Worm (Caenorhabditis elegans) whole organism, L4/young adult: ENCODE results near the gene srw-55.

Source experiments
- W03F9.2 ChIP-seq: fragments of 150-350 bp; optimal IDR thresholded peaks from 2 replicates; lab custom pipeline; 2014; ENCODE audit warnings: missing biosample characterization, missing genetic modification characterization
- dao-5 ChIP-seq: sonication (generic microtip); optimal IDR thresholded peaks from 2 replicates; lab custom pipeline; 2016; ENCODE audit warnings: missing genotype, missing genetic modification characterization, moderate library complexity, missing compliant biosample characterization
- him-1 ChIP-seq: sonication (generic microtip); optimal IDR thresholded peaks from 2 replicates; lab custom pipeline; 2016; ENCODE audit warnings: missing genotype, missing genetic modification reagents, missing genetic modification characterization, missing compliant biosample characterization

DNA sequence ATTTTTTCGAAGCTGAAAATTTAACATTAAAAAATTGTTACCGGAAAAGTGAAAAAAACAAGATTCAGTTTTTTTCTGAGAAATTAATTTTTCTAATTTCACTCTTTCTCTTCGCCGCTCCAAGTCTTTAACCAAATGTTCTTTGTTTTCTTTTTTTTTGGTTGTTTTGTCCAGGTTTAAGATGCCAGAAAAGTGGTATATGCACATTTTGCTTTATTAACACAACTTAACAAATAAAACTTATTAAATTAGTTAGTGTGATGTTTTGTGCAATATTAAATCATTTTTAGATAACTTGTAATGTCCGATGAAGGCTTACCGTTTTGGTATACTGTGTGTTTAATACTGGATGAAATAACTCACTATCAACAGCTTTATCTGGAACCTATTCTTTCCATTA lies 3.0 kb upstream of the srw-55 start, which contains the start of gene srw-53:
- no peak for TF ChIP-seq him-1
- no peak for TF ChIP-seq W03F9.2 (tag; lab: Kevin White, UChicago)
- TF ChIP-seq dao-5 (tag; lab: Kevin White, UChicago), result no peak
